Worm (Caenorhabditis elegans): ENCODE measurements around the gene Y49F6B.20.
A peak's percentile ranks its signal among the peaks of the same experiment; 100 is the strongest.

The Y49F6B.20 gene

DNA sequence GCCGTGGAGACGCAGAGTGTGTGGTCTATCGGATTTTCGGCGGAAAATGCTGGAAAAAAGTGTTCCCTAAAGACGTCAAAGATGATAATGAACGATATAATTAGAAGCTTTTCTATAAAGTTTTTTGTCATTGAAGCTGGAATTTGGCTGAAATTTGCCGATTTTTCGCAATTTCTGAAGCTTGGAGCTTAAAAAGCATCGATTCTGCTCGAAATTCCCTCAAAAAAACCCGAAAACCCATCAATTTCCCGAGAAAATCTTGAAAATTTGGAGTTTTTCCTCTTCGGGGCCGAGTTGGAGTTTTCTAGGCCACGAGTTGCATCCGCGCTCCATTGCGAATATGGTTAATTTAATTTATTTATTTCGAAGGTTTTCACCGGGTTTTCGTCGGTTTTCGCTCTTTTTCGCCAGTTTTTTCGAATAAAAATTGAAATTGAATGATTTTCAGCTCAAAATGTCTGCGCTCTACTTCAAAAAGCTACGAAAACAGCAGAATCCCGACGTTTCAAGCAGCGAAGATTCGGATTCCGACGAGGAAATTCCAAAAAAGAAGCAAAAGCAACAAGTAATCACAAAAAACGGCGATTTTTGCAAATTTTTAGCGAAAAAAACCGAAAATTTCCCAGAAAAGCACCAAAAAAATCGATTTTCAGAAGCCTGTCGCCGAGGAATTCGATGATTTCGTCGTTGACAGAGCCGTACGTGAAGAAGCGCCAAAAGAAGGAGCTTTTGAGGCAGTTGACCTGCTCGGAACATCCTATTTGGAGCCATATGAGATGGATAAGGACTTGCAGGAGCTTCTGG, 32.3 kb upstream of the Y49F6B.20 start, which contains the start of the genes col-71 and Y49F6B.2:
Gene col-71 (minus strand): TSS at position 51 of the 804 bp plus-strand sequence.
Gene Y49F6B.2 (plus strand): TSS at position 449 of the 804 bp plus-strand sequence.
- TF ChIP-seq lsy-27 (tag; optimal IDR thresholded peaks at IDR 0.05; ENCODE audit: borderline replicate concordance, insufficient read depth), result no peak
- TF ChIP-seq him-1 (tag; optimal IDR thresholded peaks at IDR 0.05), result no peak
- peak; percentile 59; the same call in 1 of the 2 replicates for TF ChIP-seq bed-2 (GFP tag; IDR thresholded peaks at IDR 0.05)
- no peak for TF ChIP-seq hrde-1 (tag; optimal IDR thresholded peaks at IDR 0.05; ENCODE audit: borderline replicate concordance)
- no peak for TF ChIP-seq repo-1 (tag; optimal IDR thresholded peaks at IDR 0.05)
- peak; percentile 63 for TF ChIP-seq madf-6 (GFP tag; IDR thresholded peaks at IDR 0.05)
- peak; percentile 62 for TF ChIP-seq lin-54 (GFP tag; optimal IDR thresholded peaks at IDR 0.05)
- TF ChIP-seq madf-8 (GFP tag; conservative IDR thresholded peaks at IDR 0.05), result peak; percentile 28; the same call in 1 of the 2 replicates
- TF ChIP-seq egl-18 (GFP tag; IDR thresholded peaks at IDR 0.05), result no peak
- peak; percentile 72 for TF ChIP-seq ceh-27 (GFP tag; optimal IDR thresholded peaks at IDR 0.05)
- TF ChIP-seq C17E4.6 (GFP tag; IDR thresholded peaks at IDR 0.05), result no peak
- no peak for TF ChIP-seq ztf-26 (tag; optimal IDR thresholded peaks at IDR 0.05)
- no peak for TF ChIP-seq ama-1 (optimal IDR thresholded peaks at IDR 0.05)
- no peak for TF ChIP-seq ama-1 (GFP tag; optimal IDR thresholded peaks at IDR 0.05)
- TF ChIP-seq madf-3 (GFP tag; IDR thresholded peaks at IDR 0.05), result no peak
- TF ChIP-seq nhr-27 (tag; optimal IDR thresholded peaks at IDR 0.05), result no peak
- 0 out of 2 replicates have a peak, but pooled peaks have one; percentile 55 for TF ChIP-seq ekl-4 (GFP tag; IDR thresholded peaks at IDR 0.05)
- no peak for TF ChIP-seq lin-26 (GFP tag; IDR thresholded peaks at IDR 0.05)
- TF ChIP-seq hsf-1 (GFP tag; IDR thresholded peaks at IDR 0.05), result no peak
- TF ChIP-seq nhr-179 (tag; optimal IDR thresholded peaks at IDR 0.05), result no peak
- TF ChIP-seq nfya-1 (tag; optimal IDR thresholded peaks at IDR 0.05; ENCODE audit: borderline replicate concordance, insufficient read depth), result no peak
- TF ChIP-seq lir-1 (GFP tag; conservative IDR thresholded peaks at IDR 0.05), result peak; percentile 68; the same call in 1 of the 2 replicates
- no peak for TF ChIP-seq ztf-18 (tag; optimal IDR thresholded peaks at IDR 0.05)
- TF ChIP-seq B0035.1 (tag; optimal IDR thresholded peaks at IDR 0.05), result no peak
- peak; percentile 44 for TF ChIP-seq K12H6.12 (tag; optimal IDR thresholded peaks at IDR 0.05)
- TF ChIP-seq attf-6 (GFP tag; IDR thresholded peaks at IDR 0.05), result no peak
- TF ChIP-seq snpc-1.3 (tag; optimal IDR thresholded peaks at IDR 0.05; ENCODE audit: insufficient read depth), result no peak
- no peak for TF ChIP-seq B0261.1 (tag; optimal IDR thresholded peaks at IDR 0.05)
- no peak for TF ChIP-seq fkh-3 (tag; optimal IDR thresholded peaks at IDR 0.05)
- no peak for TF ChIP-seq T07F8.4 (tag; optimal IDR thresholded peaks at IDR 0.05)
- no peak for TF ChIP-seq nhr-90 (tag; optimal IDR thresholded peaks at IDR 0.05)
- no peak for TF ChIP-seq cebp-2 (GFP tag; IDR thresholded peaks at IDR 0.05)
- peak; percentile 54 for TF ChIP-seq F33H1.4 (GFP tag; IDR thresholded peaks at IDR 0.05)
- TF ChIP-seq rcor-1 (GFP tag; IDR thresholded peaks at IDR 0.05), result peak; percentile 67
- TF ChIP-seq unc-62 (GFP tag; optimal IDR thresholded peaks at IDR 0.05), result no peak
- TF ChIP-seq dpff-1 (tag; optimal IDR thresholded peaks at IDR 0.05), result no peak
- TF ChIP-seq Y67H2A.10 (GFP tag; conservative IDR thresholded peaks at IDR 0.05), result 0 out of 2 replicates have a peak, but pooled peaks have one; percentile 50
- peak; percentile 46 for TF ChIP-seq D2030.7 (GFP tag; IDR thresholded peaks at IDR 0.05)
- TF ChIP-seq Y95B8A.8 (GFP tag; IDR thresholded peaks at IDR 0.05), result no peak
- no peak for TF ChIP-seq mxl-1 (tag; optimal IDR thresholded peaks at IDR 0.05)
- no peak for TF ChIP-seq F39B2.1 (GFP tag; IDR thresholded peaks at IDR 0.05)
- no peak for TF ChIP-seq C06A6.2 (GFP tag; conservative IDR thresholded peaks at IDR 0.05)
- no peak for TF ChIP-seq F57C9.4 (tag; optimal IDR thresholded peaks at IDR 0.05)
- 0 out of 2 replicates have a peak, but pooled peaks have one; percentile 70 for TF ChIP-seq ztf-25 (GFP tag; IDR thresholded peaks at IDR 0.05)
- TF ChIP-seq rpc-1 (optimal IDR thresholded peaks at IDR 0.05), result no peak
- no peak for TF ChIP-seq rpc-1 (tag; optimal IDR thresholded peaks at IDR 0.05)
- TF ChIP-seq zfh-2 (GFP tag; conservative IDR thresholded peaks at IDR 0.05), result no peak
- TF ChIP-seq K11D2.4 (GFP tag; IDR thresholded peaks at IDR 0.05), result peak; percentile 69; the same call in 1 of the 2 replicates
